Fruit fly (Drosophila melanogaster) Kc167 (cell line): ENCODE results near the gene CG15773.

Source experiments
- Myc ChIP-seq: fragments of >200 bp; optimal IDR thresholded peaks from 2 replicates; lab custom pipeline; 2017; ENCODE audit warnings: missing external identifiers
- Sin3A ChIP-seq: fragments of >200 bp; optimal IDR thresholded peaks from 2 replicates; lab custom pipeline; 2018; ENCODE audit warnings: missing external identifiers
- h ChIP-seq: fragments of >200 bp; optimal IDR thresholded peaks from 3 replicates; lab custom pipeline; 2018; ENCODE audit warnings: missing external identifiers
- insv ChIP-seq: fragments of >200 bp; optimal IDR thresholded peaks from 3 replicates; lab custom pipeline; 2018; ENCODE audit warnings: missing external identifiers
- psq ChIP-seq: fragments of >200 bp; optimal IDR thresholded peaks from 2 replicates; lab custom pipeline; 2017; ENCODE audit warnings: missing external identifiers
- ttk ChIP-seq: sonication (Bioruptor generic); optimal IDR thresholded peaks from 2 replicates; lab custom pipeline; 2017; ENCODE audit warnings: missing external identifiers

- TF ChIP-seq Sin3A (lab: Kevin White, UChicago) (no peak), psq (lab: Kevin White, UChicago) (no peak), ttk (no peak), h (lab: Kevin White, UChicago) (no peak), insv (lab: Kevin White, UChicago) (no peak), Myc (lab: Kevin White, UChicago) (no peak)
These were observed 20.3 kb downstream of the CG15773 start for dm6 chrX:5752838-5753237.
